Worm (Caenorhabditis elegans) whole organism, mixed stage, embryonic: ENCODE data around the gene F13E9.5.

Experiments
- elt-1 ChIP-seq: sonication (generic microtip); optimal IDR thresholded peaks from 2 replicates; lab custom pipeline; 2017; ENCODE audit warnings: missing genetic modification characterization, mild to moderate bottlenecking, missing compliant biosample characterization, antibody characterized with exemption, moderate library complexity, borderline replicate concordance; ENCODE audit not compliant: insufficient read depth
- ham-2 ChIP-seq: fragments of 200-800 bp; sonication (Bioruptor generic); optimal IDR thresholded peaks from 2 replicates; lab custom pipeline; 2018; ENCODE audit warnings: mild to moderate bottlenecking, missing genetic modification characterization, missing compliant biosample characterization
- lin-13 ChIP-seq: fragments of 150-350 bp; optimal IDR thresholded peaks from 2 replicates; lab custom pipeline; 2014; ENCODE audit warnings: missing biosample characterization, missing genetic modification characterization
- nhr-76 ChIP-seq: sonication (generic microtip); optimal IDR thresholded peaks from 2 replicates; lab custom pipeline; 2017; ENCODE audit warnings: missing biosample characterization, missing genetic modification characterization
- sptf-1 ChIP-seq: sonication (generic microtip); optimal IDR thresholded peaks from 2 replicates; lab custom pipeline; 2017; ENCODE audit warnings: mild to moderate bottlenecking, missing genetic modification characterization, moderate library complexity, missing compliant biosample characterization

DNA sequence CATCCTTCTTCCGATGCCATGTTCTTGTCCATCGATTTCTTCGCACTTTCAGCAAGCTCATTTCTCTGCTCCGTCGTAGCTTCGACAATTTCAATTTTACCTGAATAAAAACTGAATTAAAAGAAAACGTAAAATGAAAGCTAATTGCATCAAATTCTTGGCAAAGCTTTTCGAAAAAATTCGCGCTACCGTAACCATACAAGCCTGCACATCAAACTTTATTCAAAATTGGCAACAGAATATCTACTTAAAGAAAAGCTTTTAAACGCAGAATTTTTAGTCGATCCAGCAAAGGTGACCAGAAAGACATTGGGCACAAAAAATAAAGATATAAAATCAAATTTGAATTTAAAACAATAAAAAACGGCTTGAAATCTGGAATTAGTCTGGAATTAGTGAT, 41.9 kb downstream of the F13E9.5 start:
- TF ChIP-seq lin-13 (tag; lab: Kevin White, UChicago) = no peak
- TF ChIP-seq ham-2 (GFP tag; lab: Kevin White, UChicago) = no peak
- TF ChIP-seq elt-1 (tag; lab: Kevin White, UChicago) = no peak
- TF ChIP-seq sptf-1 (tag; lab: Kevin White, UChicago) = no peak
- no peak for TF ChIP-seq nhr-76 (tag; lab: Kevin White, UChicago)
